Fruit fly (Drosophila melanogaster): ENCODE measurements around the gene Cyp4d2.

DNA sequence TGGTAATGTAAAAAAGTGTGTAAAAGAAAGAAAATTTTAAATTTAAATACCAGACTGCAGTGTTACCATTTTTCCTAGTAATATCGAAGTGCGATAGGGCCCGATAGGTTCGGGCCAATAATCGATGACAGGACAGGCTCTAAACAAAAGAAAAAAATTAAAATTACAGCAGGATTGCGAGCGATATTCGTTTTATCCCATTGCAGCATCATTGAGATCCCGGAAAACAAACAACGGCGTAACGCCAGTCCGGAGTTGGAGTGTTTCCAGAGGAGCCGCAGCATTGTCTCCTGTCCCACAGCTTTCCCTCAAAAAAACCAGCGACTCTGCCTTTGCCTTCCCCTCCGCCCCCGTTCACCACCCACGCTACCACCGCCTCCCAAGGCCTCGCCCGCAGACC lies 49.3 kb downstream of the Cyp4d2 start, which contains the start of gene pcx:
- TF ChIP-seq insv (optimal IDR thresholded peaks at IDR 0.05) (no peak), ttk (optimal IDR thresholded peaks at IDR 0.05) (no peak)

Measured in Kc167 (cell line).